Fruit fly (Drosophila melanogaster): ENCODE measurements around the gene CG33229.
A peak's percentile ranks its signal among the peaks of the same experiment; 100 is the strongest.

CG33229 gene

dm6 chr3L:199754-200596 is 23.7 kb upstream of the CG33229 start, which contains the start of the genes rno and mri (continued):
- TF ChIP-seq B-H2 (GFP tag; optimal IDR thresholded peaks at IDR 0.05) (peak; percentile 79), CG6683 (GFP tag; optimal IDR thresholded peaks at IDR 0.05) (peak; percentile 15), CG17612 (GFP tag; IDR thresholded peaks at IDR 0.05) (no peak), CG17802 (tag; optimal IDR thresholded peaks at IDR 0.05) (peak; percentile 18), gsb-n (tag; optimal IDR thresholded peaks at IDR 0.05) (peak; percentile 78), CG3065 (GFP tag; optimal IDR thresholded peaks at IDR 0.05) (no peak), Hand (GFP tag; optimal IDR thresholded peaks at IDR 0.05) (no peak), CG11456 (GFP tag; IDR thresholded peaks at IDR 0.05) (peak; percentile 79), Rfx (GFP tag; IDR thresholded peaks at IDR 0.05) (peak; percentile 68), vnd (GFP tag; IDR thresholded peaks at IDR 0.05; ENCODE audit: partially characterized antibody) (peak; percentile 94), kah (GFP tag; optimal IDR thresholded peaks at IDR 0.05) (no peak), CG15601 (tag; optimal IDR thresholded peaks at IDR 0.05) (peak; percentile 71), Med (GFP tag) (peak; percentile 77), CG5245 (GFP tag; optimal IDR thresholded peaks at IDR 0.05) (peak; percentile 39), CG9797 (GFP tag; optimal IDR thresholded peaks at IDR 0.05) (no peak), CG13775 (GFP tag; optimal IDR thresholded peaks at IDR 0.05) (peak; percentile 87), mam (GFP tag; optimal IDR thresholded peaks at IDR 0.05) (peak; percentile 32), maf-S (GFP tag; optimal IDR thresholded peaks at IDR 0.05) (no peak), Dfd (GFP tag; optimal IDR thresholded peaks at IDR 0.05) (no peak), hbn (GFP tag; IDR thresholded peaks at IDR 0.05; ENCODE audit: partially characterized antibody) (peak; percentile 91), CG12299 (tag; optimal IDR thresholded peaks at IDR 0.05) (peak; percentile 68), ftz-f1 (GFP tag; optimal IDR thresholded peaks at IDR 0.05) (no peak), rib (GFP tag; IDR thresholded peaks at IDR 0.05) (no peak), unc-4 (GFP tag; IDR thresholded peaks at IDR 0.05; ENCODE audit: partially characterized antibody) (peak; percentile 87), lov (optimal IDR thresholded peaks at IDR 0.05) (no peak), lov (GFP tag; IDR thresholded peaks at IDR 0.05) (0 out of 3 replicates have a peak, but pooled peaks have one; percentile 44), CG6765 (GFP tag; optimal IDR thresholded peaks at IDR 0.05) (no peak), usp (GFP tag; optimal IDR thresholded peaks at IDR 0.05) (no peak), CG6654 (GFP tag; optimal IDR thresholded peaks at IDR 0.05) (no peak), Sox100B (GFP tag; optimal IDR thresholded peaks at IDR 0.05) (no peak), Atf-2 (GFP tag; optimal IDR thresholded peaks at IDR 0.05) (no peak), nerfin-2 (GFP tag; IDR thresholded peaks at IDR 0.05; ENCODE audit: partially characterized antibody) (peak; percentile 90), exex (tag; optimal IDR thresholded peaks at IDR 0.05) (no peak), nau (GFP tag; optimal IDR thresholded peaks at IDR 0.05) (no peak), gcm (GFP tag; optimal IDR thresholded peaks at IDR 0.05) (no peak), btn (GFP tag; optimal IDR thresholded peaks at IDR 0.05) (no peak), Hr39 (optimal IDR thresholded peaks at IDR 0.05) (no peak), CG13894 (tag; optimal IDR thresholded peaks at IDR 0.05) (peak; percentile 77), CG6813 (GFP tag; optimal IDR thresholded peaks at IDR 0.05) (peak; percentile 14), CrebB (tag; optimal IDR thresholded peaks at IDR 0.05) (peak; percentile 13), sens-2 (GFP tag; IDR thresholded peaks at IDR 0.05) (peak; percentile 35; the same call in 1 of the 2 replicates), ATbp (GFP tag; optimal IDR thresholded peaks at IDR 0.05) (peak; percentile 7), gfzf (GFP tag; optimal IDR thresholded peaks at IDR 0.05) (no peak), Neu2 (GFP tag; optimal IDR thresholded peaks at IDR 0.05; ENCODE audit: borderline replicate concordance) (no peak), prd (optimal IDR thresholded peaks at IDR 0.05) (no peak), prd (GFP tag; IDR thresholded peaks at IDR 0.05) (peak; percentile 80), cg (GFP tag; optimal IDR thresholded peaks at IDR 0.05) (no peak), insv (GFP tag; optimal IDR thresholded peaks at IDR 0.05) (no peak), MTF-1 (GFP tag; optimal IDR thresholded peaks at IDR 0.05; ENCODE audit: borderline replicate concordance) (no peak), CTCF (GFP tag; optimal IDR thresholded peaks at IDR 0.05) (no peak)

All from whole organism, embryonic.